Worm (Caenorhabditis elegans): Measurements from ENCODE around the gene C49F5.5.
A peak's percentile ranks its signal among the peaks of the same experiment; 100 is the strongest.

C49F5.5 gene

ce11 chrX:11964555-11964954 lies 21.4 kb upstream of the C49F5.5 start:
- TF ChIP-seq F16B12.6 (tag; optimal IDR thresholded peaks at IDR 0.05) (no peak), lin-13 (GFP tag; optimal IDR thresholded peaks at IDR 0.05) (no peak), sup-37 (GFP tag; optimal IDR thresholded peaks at IDR 0.05) (no peak), snpc-4 (tag; optimal IDR thresholded peaks at IDR 0.05) (no peak), mdl-1 (tag; optimal IDR thresholded peaks at IDR 0.05) (no peak), fkh-10 (GFP tag; optimal IDR thresholded peaks at IDR 0.05) (no peak), alr-1 (tag; optimal IDR thresholded peaks at IDR 0.05; ENCODE audit: borderline replicate concordance) (no peak), ztf-4 (tag; optimal IDR thresholded peaks at IDR 0.05) (no peak), nhr-90 (tag; optimal IDR thresholded peaks at IDR 0.05; ENCODE audit: poor library complexity) (no peak), nhr-71 (tag; optimal IDR thresholded peaks at IDR 0.05) (peak; percentile 38), pag-3 (tag; optimal IDR thresholded peaks at IDR 0.05; ENCODE audit: borderline replicate concordance, insufficient read depth) (no peak), C16A3.4 (tag; optimal IDR thresholded peaks at IDR 0.05) (no peak), elt-2 (tag; optimal IDR thresholded peaks at IDR 0.05) (peak; percentile 67), elt-3 (tag; optimal IDR thresholded peaks at IDR 0.05) (peak in 5 of 6 experiments; percentile 14 to 93 (median 86)), efl-3 (GFP tag; optimal IDR thresholded peaks at IDR 0.05) (no peak), lsy-2 (tag; optimal IDR thresholded peaks at IDR 0.05) (peak in 1 of 2 experiments; percentile 2), nhr-11 (tag; optimal IDR thresholded peaks at IDR 0.05) (no peak), nhr-12 (tag; optimal IDR thresholded peaks at IDR 0.05) (no peak), sptf-1 (tag; optimal IDR thresholded peaks at IDR 0.05) (no peak), ama-1 (optimal IDR thresholded peaks at IDR 0.05) (no peak), xbp-1 (tag; optimal IDR thresholded peaks at IDR 0.05) (no peak), aly-2 (tag; optimal IDR thresholded peaks at IDR 0.05) (no peak), nhr-76 (tag; optimal IDR thresholded peaks at IDR 0.05) (no peak), pqm-1 (tag; optimal IDR thresholded peaks at IDR 0.05) (peak; percentile 55), unc-86 (tag; optimal IDR thresholded peaks at IDR 0.05) (no peak), grh-1 (GFP tag; IDR thresholded peaks at IDR 0.05) (no peak), C04F5.9 (tag; optimal IDR thresholded peaks at IDR 0.05) (no peak), ets-5 (GFP tag; IDR thresholded peaks at IDR 0.05) (no peak), nhr-84 (tag; optimal IDR thresholded peaks at IDR 0.05) (no peak), ceh-8 (GFP tag; optimal IDR thresholded peaks at IDR 0.05) (no peak), nhr-19 (GFP tag; conservative IDR thresholded peaks at IDR 0.05) (peak; percentile 3; the same call in 1 of the 2 replicates), mab-9 (GFP tag; IDR thresholded peaks at IDR 0.05) (no peak), hlh-17 (GFP tag; optimal IDR thresholded peaks at IDR 0.05; ENCODE audit: borderline replicate concordance) (no peak), nhr-47 (tag; optimal IDR thresholded peaks at IDR 0.05) (no peak), ceh-90 (tag; optimal IDR thresholded peaks at IDR 0.05) (no peak), mep-1 (tag; optimal IDR thresholded peaks at IDR 0.05) (no peak), rnt-1 (tag; optimal IDR thresholded peaks at IDR 0.05) (no peak), isw-1 (GFP tag; IDR thresholded peaks at IDR 0.05) (no peak), skn-1 (tag; optimal IDR thresholded peaks at IDR 0.05) (no peak), sox-4 (tag; optimal IDR thresholded peaks at IDR 0.05) (no peak), ces-1 (GFP tag; optimal IDR thresholded peaks at IDR 0.05) (no peak), nhr-20 (tag; optimal IDR thresholded peaks at IDR 0.05) (no peak), hpl-2 (GFP tag; optimal IDR thresholded peaks at IDR 0.05) (no peak), egl-27 (tag; optimal IDR thresholded peaks at IDR 0.05) (no peak), nhr-85 (tag) (no peak), ceh-82 (tag; optimal IDR thresholded peaks at IDR 0.05) (no peak), unc-98 (GFP tag; IDR thresholded peaks at IDR 0.05) (no peak), irx-1 (tag; optimal IDR thresholded peaks at IDR 0.05) (no peak), C34B4.2 (tag; optimal IDR thresholded peaks at IDR 0.05) (no peak), nhr-77 (tag; optimal IDR thresholded peaks at IDR 0.05) (no peak), lir-3 (tag; optimal IDR thresholded peaks at IDR 0.05; ENCODE audit: poor library complexity) (no peak), fkh-4 (tag; optimal IDR thresholded peaks at IDR 0.05; ENCODE audit: borderline replicate concordance) (no peak), lin-14 (GFP tag; optimal IDR thresholded peaks at IDR 0.05) (peak; percentile 47), aha-1 (tag; optimal IDR thresholded peaks at IDR 0.05) (no peak)

Measured in whole organism, L1 larva.